Fruit fly (Drosophila melanogaster) whole organism, prepupa: ENCODE data around the gene Rsod.

Source experiments
- Blimp-1 ChIP-seq: fragments of 200-800 bp; sonication (Bioruptor generic); optimal IDR thresholded peaks from 3 replicates; lab custom pipeline; 2017; ENCODE audit warnings: missing biosample characterization, missing genetic modification characterization, mild to moderate bottlenecking, moderate library complexity, missing genetic modification reagents
- CG10631 ChIP-seq: fragments of 200-800 bp; sonication (Bioruptor generic); optimal IDR thresholded peaks from 2 replicates; lab custom pipeline; 2016; ENCODE audit warnings: missing biosample characterization, missing genetic modification characterization
- CG10669 ChIP-seq: fragments of 200-800 bp; sonication (Bioruptor generic); optimal IDR thresholded peaks from 3 replicates; lab custom pipeline; 2018; ENCODE audit warnings: missing biosample characterization, mild to moderate bottlenecking, missing genetic modification characterization, moderate library complexity
- CG11762 ChIP-seq: fragments of 200-800 bp; sonication (Bioruptor generic); optimal IDR thresholded peaks from 3 replicates; lab custom pipeline; 2016; ENCODE audit warnings: missing biosample characterization, missing genetic modification characterization; ENCODE audit not compliant: insufficient read depth
- CG11902 ChIP-seq: fragments of 200-800 bp; sonication (Bioruptor generic); optimal IDR thresholded peaks from 3 replicates; lab custom pipeline; 2016; ENCODE audit warnings: missing biosample characterization, missing genetic modification characterization
- CG15336 ChIP-seq: fragments of 200-800 bp; sonication (Bioruptor generic); IDR thresholded peaks from 2 replicates; pipeline ENCODE4 v1.3.6; 2022; ENCODE audit warnings: missing biosample characterization, missing genetic modification characterization
- CG1621 ChIP-seq: fragments of 200-800 bp; sonication (Bioruptor generic); optimal IDR thresholded peaks from 3 replicates; lab custom pipeline; 2018; ENCODE audit warnings: missing biosample characterization, mild to moderate bottlenecking, missing genetic modification characterization
- CG3032 ChIP-seq: fragments of 200-800 bp; optimal IDR thresholded peaks from 2 replicates; lab custom pipeline; 2019; ENCODE audit warnings: missing biosample characterization, mild to moderate bottlenecking, missing genetic modification characterization, moderate library complexity
- CG31627 ChIP-seq: fragments of 200-800 bp; sonication (Bioruptor generic); optimal IDR thresholded peaks from 3 replicates; lab custom pipeline; 2016; ENCODE audit warnings: missing biosample characterization, missing genetic modification characterization
- CG32006 ChIP-seq: fragments of 200-800 bp; sonication (Bioruptor generic); optimal IDR thresholded peaks from 3 replicates; lab custom pipeline; 2017; ENCODE audit warnings: missing biosample characterization, mild to moderate bottlenecking, missing genetic modification characterization
- CG34406 ChIP-seq: fragments of 200-800 bp; sonication (Bioruptor generic); optimal IDR thresholded peaks from 3 replicates; lab custom pipeline; 2016; ENCODE audit warnings: missing biosample characterization, missing genetic modification characterization
- CG3919 ChIP-seq: fragments of 200-800 bp; sonication (Bioruptor generic); optimal IDR thresholded peaks from 3 replicates; lab custom pipeline; 2016; ENCODE audit warnings: missing biosample characterization, missing genetic modification characterization
- CG4318 ChIP-seq: fragments of 200-800 bp; sonication (Bioruptor generic); optimal IDR thresholded peaks from 3 replicates; lab custom pipeline; 2017; ENCODE audit warnings: missing biosample characterization, mild to moderate bottlenecking, missing genetic modification characterization
- CG6163 ChIP-seq: fragments of 200-800 bp; sonication (Bioruptor generic); IDR thresholded peaks from 3 replicates; pipeline ENCODE4 v1.3.6; 2022; ENCODE audit warnings: missing biosample characterization, missing genetic modification characterization
- CG6276 ChIP-seq: fragments of 200-800 bp; sonication (Bioruptor generic); optimal IDR thresholded peaks from 2 replicates; lab custom pipeline; 2017; ENCODE audit warnings: missing biosample characterization, mild to moderate bottlenecking, missing genetic modification characterization
- CG6792 ChIP-seq: fragments of 200-800 bp; sonication (Bioruptor generic); optimal IDR thresholded peaks from 3 replicates; lab custom pipeline; 2016; ENCODE audit warnings: missing biosample characterization, missing genetic modification characterization
- CG6808 ChIP-seq: fragments of 200-800 bp; sonication (Bioruptor generic); optimal IDR thresholded peaks from 3 replicates; lab custom pipeline; 2017; ENCODE audit warnings: missing biosample characterization, missing genetic modification characterization, mild to moderate bottlenecking, moderate library complexity, missing genetic modification reagents
- CG6854 ChIP-seq: fragments of 200-800 bp; sonication (Bioruptor generic); optimal IDR thresholded peaks from 2 replicates; lab custom pipeline; 2017; ENCODE audit warnings: missing biosample characterization, mild to moderate bottlenecking, missing genetic modification characterization
- CG7368 ChIP-seq: fragments of 200-800 bp; sonication (Bioruptor generic); optimal IDR thresholded peaks from 3 replicates; lab custom pipeline; 2016; ENCODE audit warnings: missing biosample characterization, missing genetic modification characterization
- CG8119 ChIP-seq: fragments of 200-800 bp; sonication (Bioruptor generic); IDR thresholded peaks from 3 replicates; pipeline ENCODE4 v1.3.6; 2022; ENCODE audit warnings: missing biosample characterization, missing genetic modification characterization
- CG8319 ChIP-seq: fragments of 200-800 bp; sonication (Bioruptor generic); optimal IDR thresholded peaks from 3 replicates; lab custom pipeline; 2016; ENCODE audit warnings: missing biosample characterization, missing genetic modification characterization
- Eip75B ChIP-seq: fragments of 200-800 bp; sonication (Bioruptor generic); optimal IDR thresholded peaks from 3 replicates; lab custom pipeline; 2016; ENCODE audit warnings: missing biosample characterization, missing genetic modification characterization
- Eip78C ChIP-seq: fragments of 200-800 bp; sonication (Bioruptor generic); peaks from one replicate; lab custom pipeline; 2016; ENCODE audit warnings: missing biosample characterization, missing genetic modification characterization
- Eip93F ChIP-seq: fragments of 200-800 bp; sonication (Bioruptor generic); optimal IDR thresholded peaks from 2 replicates; lab custom pipeline; 2016; ENCODE audit warnings: missing biosample characterization, mild to moderate bottlenecking, missing genetic modification characterization
- Ets21C ChIP-seq: fragments of 200-800 bp; sonication (Bioruptor generic); optimal IDR thresholded peaks from 3 replicates; lab custom pipeline; 2016; ENCODE audit warnings: missing biosample characterization, missing genetic modification characterization
- Ets96B ChIP-seq: fragments of 200-800 bp; optimal IDR thresholded peaks from 2 replicates; lab custom pipeline; 2019; ENCODE audit warnings: missing biosample characterization, mild to moderate bottlenecking, missing genetic modification characterization, moderate library complexity
- Gug ChIP-seq: fragments of 200-800 bp; sonication (Bioruptor generic); IDR thresholded peaks from 2 replicates; pipeline ENCODE4 v1.3.6; 2022; ENCODE audit warnings: missing biosample characterization, missing genetic modification characterization
- Hr38 ChIP-seq: sonication (Bioruptor generic); optimal IDR thresholded peaks from 2 replicates; lab custom pipeline; 2016; ENCODE audit warnings: missing biosample characterization, missing genetic modification characterization
- Hr39 ChIP-seq: fragments of 200-800 bp; sonication (Bioruptor generic); optimal IDR thresholded peaks from 2 replicates; lab custom pipeline; 2016; ENCODE audit warnings: missing biosample characterization, missing genetic modification characterization
- Hr4 ChIP-seq: fragments of 200-800 bp; sonication (Bioruptor generic); optimal IDR thresholded peaks from 3 replicates; lab custom pipeline; 2016; ENCODE audit warnings: missing biosample characterization, missing genetic modification characterization
- Met ChIP-seq: fragments of 200-800 bp; sonication (Bioruptor generic); optimal IDR thresholded peaks from 3 replicates; lab custom pipeline; 2016; ENCODE audit warnings: missing biosample characterization, missing genetic modification characterization
- OdsH ChIP-seq: fragments of 200-800 bp; sonication (Bioruptor generic); optimal IDR thresholded peaks from 3 replicates; lab custom pipeline; 2016; ENCODE audit warnings: missing biosample characterization, missing genetic modification characterization
- Smox ChIP-seq: fragments of 200-800 bp; sonication (Bioruptor generic); optimal IDR thresholded peaks from 3 replicates; lab custom pipeline; 2016; ENCODE audit warnings: missing biosample characterization, missing genetic modification characterization
- Sox102F ChIP-seq: fragments of 200-800 bp; sonication (Bioruptor generic); optimal IDR thresholded peaks from 2 replicates; lab custom pipeline; 2016; ENCODE audit warnings: missing biosample characterization, mild to moderate bottlenecking, missing genetic modification characterization
- Sox14 ChIP-seq: fragments of 200-800 bp; sonication (Bioruptor generic); optimal IDR thresholded peaks from 3 replicates; lab custom pipeline; 2016; ENCODE audit warnings: missing biosample characterization, missing genetic modification characterization
- Sox15 ChIP-seq: fragments of 200-800 bp; sonication (Bioruptor generic); optimal IDR thresholded peaks from 3 replicates; lab custom pipeline; 2016; ENCODE audit warnings: missing biosample characterization, missing genetic modification characterization
- achi ChIP-seq: fragments of 200-800 bp; sonication (Bioruptor generic); optimal IDR thresholded peaks from 3 replicates; lab custom pipeline; 2016; ENCODE audit warnings: missing biosample characterization, missing genetic modification characterization
- dac ChIP-seq: fragments of 200-800 bp; sonication (Bioruptor generic); optimal IDR thresholded peaks from 2 replicates; lab custom pipeline; 2017; ENCODE audit warnings: missing biosample characterization, mild to moderate bottlenecking, missing genetic modification characterization
- dsx ChIP-seq: fragments of 200-800 bp; optimal IDR thresholded peaks from 3 replicates; lab custom pipeline; 2019; ENCODE audit warnings: missing biosample characterization, mild to moderate bottlenecking, missing genetic modification characterization, moderate library complexity; ENCODE audit not compliant: poor library complexity, severe bottlenecking
- eg ChIP-seq: fragments of 200-800 bp; sonication (Bioruptor generic); IDR thresholded peaks from 3 replicates; pipeline ENCODE4 v1.3.6; 2022; ENCODE audit warnings: missing biosample characterization, missing genetic modification characterization
- esn ChIP-seq: fragments of 200-800 bp; sonication (Bioruptor generic); optimal IDR thresholded peaks from 2 replicates; lab custom pipeline; 2016; ENCODE audit warnings: missing biosample characterization, mild to moderate bottlenecking, missing genetic modification characterization, moderate library complexity
- fd59A ChIP-seq: fragments of 200-800 bp; sonication (Bioruptor generic); optimal IDR thresholded peaks from 2 replicates; lab custom pipeline; 2017; ENCODE audit warnings: missing biosample characterization, mild to moderate bottlenecking, missing genetic modification characterization, missing genetic modification reagents
- fd85E ChIP-seq: fragments of 200-800 bp; sonication (Bioruptor generic); optimal IDR thresholded peaks from 3 replicates; lab custom pipeline; 2016; ENCODE audit warnings: missing biosample characterization, missing genetic modification characterization
- lz ChIP-seq: fragments of 200-800 bp; sonication (Bioruptor generic); optimal IDR thresholded peaks from 3 replicates; lab custom pipeline; 2016; ENCODE audit warnings: missing biosample characterization, missing genetic modification characterization
- net ChIP-seq: fragments of 200-800 bp; sonication (Bioruptor generic); optimal IDR thresholded peaks from 3 replicates; lab custom pipeline; 2016; ENCODE audit warnings: missing biosample characterization, missing genetic modification characterization
- pdm3 ChIP-seq: fragments of 200-800 bp; sonication (Bioruptor generic); optimal IDR thresholded peaks from 3 replicates; lab custom pipeline; 2016; ENCODE audit warnings: missing biosample characterization, missing genetic modification characterization
- spab ChIP-seq: fragments of 200-800 bp; sonication (Bioruptor generic); optimal IDR thresholded peaks from 2 replicates; lab custom pipeline; 2017; ENCODE audit warnings: missing biosample characterization, mild to moderate bottlenecking, missing genetic modification characterization, missing genetic modification reagents
- svp ChIP-seq: fragments of 200-800 bp; sonication (Bioruptor generic); peaks from one replicate; lab custom pipeline; 2016; ENCODE audit warnings: missing biosample characterization, missing genetic modification characterization
- topi ChIP-seq: fragments of 200-800 bp; sonication (Bioruptor generic); optimal IDR thresholded peaks from 3 replicates; lab custom pipeline; 2016; ENCODE audit warnings: missing biosample characterization, missing genetic modification characterization
- vri ChIP-seq: fragments of 200-800 bp; sonication (Bioruptor generic); optimal IDR thresholded peaks from 3 replicates; lab custom pipeline; 2016; ENCODE audit warnings: missing biosample characterization, mild to moderate bottlenecking, missing genetic modification characterization

Gene Rsod

dm6 chr3R:30170671-30171667, at the start of gene Rsod:
Rsod (minus strand) TSS chr3R:30171207.
- peak; percentile 95 for TF ChIP-seq CG15336 (GFP tag; lab: Robert Waterston, UW)
- TF ChIP-seq topi (GFP tag; lab: Kevin White, UChicago): peak; percentile 80
- TF ChIP-seq lz: peak; percentile 81
- peak; percentile 82 for TF ChIP-seq Sox14 (GFP tag; lab: Kevin White, UChicago)
- TF ChIP-seq CG10669 (GFP tag; lab: Kevin White, UChicago): peak; percentile 71
- TF ChIP-seq dsx: peak; percentile 65
- TF ChIP-seq Ets96B (tag; lab: Kevin White, UChicago): peak; percentile 78
- TF ChIP-seq vri (GFP tag; lab: Kevin White, UChicago): peak; percentile 74
- peak; percentile 76 for TF ChIP-seq CG3032 (tag; lab: Kevin White, UChicago)
- peak; percentile 85 for TF ChIP-seq net
- peak; percentile 83 for TF ChIP-seq Gug (GFP tag; lab: Robert Waterston, UW)
- peak; percentile 77 for TF ChIP-seq CG11762
- TF ChIP-seq fd85E (GFP tag; lab: Kevin White, UChicago): no peak
- peak; percentile 70 for TF ChIP-seq CG31627 (GFP tag; lab: Kevin White, UChicago)
- peak; percentile 91 for TF ChIP-seq OdsH (GFP tag; lab: Kevin White, UChicago)
- peak; percentile 88 for TF ChIP-seq CG6276 (GFP tag; lab: Kevin White, UChicago)
- TF ChIP-seq Hr39: peak; percentile 79
- TF ChIP-seq spab (GFP tag; lab: Kevin White, UChicago): peak; percentile 65
- peak; percentile 84 for TF ChIP-seq dac (GFP tag; lab: Kevin White, UChicago)
- peak; percentile 81 for TF ChIP-seq CG6792 (GFP tag; lab: Kevin White, UChicago)
- peak; percentile 45 for TF ChIP-seq fd59A
- peak; percentile 58 for TF ChIP-seq CG11902
- TF ChIP-seq Eip93F: peak; percentile 68
- peak; percentile 79 for TF ChIP-seq CG4318 (GFP tag; lab: Kevin White, UChicago)
- peak; percentile 94 for TF ChIP-seq CG8119 (GFP tag; lab: Robert Waterston, UW)
- TF ChIP-seq Ets21C (GFP tag; lab: Kevin White, UChicago): peak; percentile 57
- TF ChIP-seq CG1621 (tag; lab: Kevin White, UChicago): peak; percentile 45
- peak; percentile 93 for TF ChIP-seq Hr4 (GFP tag; lab: Kevin White, UChicago)
- TF ChIP-seq Blimp-1: peak; percentile 99
- peak; percentile 67 for TF ChIP-seq Sox15
- TF ChIP-seq pdm3 (GFP tag; lab: Kevin White, UChicago): peak; percentile 87
- peak; percentile 83 for TF ChIP-seq esn (GFP tag; lab: Kevin White, UChicago)
- TF ChIP-seq CG8319 (GFP tag; lab: Kevin White, UChicago): peak; percentile 7
- TF ChIP-seq eg (GFP tag; lab: Robert Waterston, UW): peak; percentile 97
- no peak for TF ChIP-seq Hr38
- peak; percentile 84 for TF ChIP-seq Smox (GFP tag; lab: Kevin White, UChicago)
- peak; percentile 76 for TF ChIP-seq Sox102F (GFP tag; lab: Kevin White, UChicago)
- peak; percentile 21 for TF ChIP-seq CG6808 (GFP tag; lab: Kevin White, UChicago)
- peak; percentile 54 for TF ChIP-seq CG7368
- TF ChIP-seq CG6163 (GFP tag; lab: Robert Waterston, UW): peak; percentile 96
- peak; percentile 92 for TF ChIP-seq CG32006 (GFP tag; lab: Kevin White, UChicago)
- peak; percentile 88 for TF ChIP-seq achi (GFP tag; lab: Kevin White, UChicago)
- peak; percentile 78 for TF ChIP-seq svp (GFP tag; lab: Kevin White, UChicago)
- TF ChIP-seq Eip78C (GFP tag; lab: Kevin White, UChicago): peak; percentile 96
- peak; percentile 70 for TF ChIP-seq Eip75B (GFP tag; lab: Kevin White, UChicago)
- TF ChIP-seq CG34406 (GFP tag; lab: Kevin White, UChicago): peak; percentile 80
- peak; percentile 90 for TF ChIP-seq CG10631 (GFP tag; lab: Kevin White, UChicago)
- peak; percentile 79 for TF ChIP-seq Met
- peak; percentile 92 for TF ChIP-seq CG3919 (GFP tag; lab: Kevin White, UChicago)
- peak; percentile 53 for TF ChIP-seq CG6854 (GFP tag; lab: Kevin White, UChicago)
